Fruit fly (Drosophila melanogaster): ENCODE measurements around the gene CG2681.

Gene CG2681

DNA sequence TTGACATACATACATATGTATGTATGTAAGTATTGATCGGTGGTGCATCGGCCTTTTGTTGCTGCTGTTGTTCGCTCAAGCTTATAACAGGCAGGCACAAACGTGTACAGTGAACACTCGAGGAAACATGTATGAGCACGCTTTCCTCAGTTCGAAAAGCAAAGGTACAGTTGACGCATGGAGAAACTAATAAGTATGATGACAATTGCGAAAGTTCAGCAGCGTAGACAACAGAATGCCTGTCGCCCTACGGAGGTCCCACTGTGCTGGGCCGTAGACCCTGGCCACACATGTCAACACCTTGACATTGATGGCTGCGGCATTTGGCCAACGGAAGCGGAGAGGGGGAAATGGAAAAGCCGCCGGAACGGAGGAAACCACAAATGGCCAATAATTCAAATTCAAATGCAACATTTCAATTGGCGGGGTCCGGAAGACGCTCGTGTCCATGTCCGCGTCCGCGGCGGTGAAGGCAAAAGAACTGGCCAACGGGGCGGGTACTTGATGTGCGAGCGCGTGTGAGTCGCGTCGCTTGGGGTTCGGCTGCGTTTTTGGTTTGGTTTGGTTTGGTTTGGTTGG, at the start of gene CG2681:
Gene CG2681, plus strand, starts transcription at position 529 of the 579 bp plus-strand sequence.
- TF ChIP-seq CG17801 (GFP tag; optimal IDR thresholded peaks at IDR 0.05; ENCODE audit: partially characterized antibody), result no peak

DNA sequence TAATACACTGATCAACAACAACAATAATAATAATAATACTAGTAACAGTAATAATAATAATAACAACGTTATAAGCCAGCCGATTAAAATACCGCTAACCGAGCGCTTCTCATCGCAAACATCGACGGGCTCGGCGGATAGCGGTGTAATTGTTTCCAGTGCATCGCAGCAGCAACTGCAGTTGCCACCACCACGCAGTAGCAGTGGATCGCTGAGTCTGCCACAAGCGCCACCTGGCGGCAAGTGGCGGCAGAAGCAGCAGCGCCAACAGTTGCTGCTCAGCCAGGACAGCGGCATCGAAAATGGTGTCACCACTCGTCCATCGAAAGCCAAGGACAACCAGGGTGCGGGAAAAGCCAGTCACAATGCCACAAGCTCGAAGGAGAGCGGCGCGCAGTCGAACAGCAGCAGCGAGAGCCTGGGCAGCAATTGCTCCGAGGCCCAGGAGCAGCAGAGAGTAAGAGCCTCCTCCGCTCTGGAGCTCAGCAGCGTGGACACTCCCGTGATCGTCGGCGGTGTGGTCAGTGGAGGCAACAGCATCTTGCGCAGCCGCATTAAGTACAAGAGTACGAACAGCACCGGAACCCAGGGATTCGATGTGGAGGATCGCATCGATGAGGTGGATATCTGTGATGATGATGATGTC, 48.9 kb upstream of the CG2681 start:
- no peak for TF ChIP-seq CG17801 (GFP tag; optimal IDR thresholded peaks at IDR 0.05; ENCODE audit: partially characterized antibody)

DNA sequence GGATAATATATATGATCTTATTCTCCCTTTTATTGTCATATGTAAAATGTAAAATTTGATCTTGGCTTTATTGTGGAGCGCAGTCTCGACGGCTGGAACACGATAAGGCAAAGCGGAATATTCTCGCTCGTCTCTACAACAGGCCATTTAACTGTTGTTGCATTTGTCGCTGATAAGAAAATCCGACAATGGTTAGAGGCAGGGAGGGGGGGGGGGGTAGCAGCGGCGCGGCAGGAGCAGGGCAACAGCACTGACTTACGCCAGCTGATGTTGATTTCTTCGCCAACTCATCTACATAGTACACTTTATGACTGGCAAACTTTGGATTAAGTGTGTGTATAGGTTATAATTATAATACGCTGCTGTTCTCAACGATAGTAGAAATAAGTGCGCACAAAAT, 46.7 kb upstream of the CG2681 start:
- peak; percentile 17 for TF ChIP-seq CG17801 (GFP tag; optimal IDR thresholded peaks at IDR 0.05; ENCODE audit: partially characterized antibody)

DNA sequence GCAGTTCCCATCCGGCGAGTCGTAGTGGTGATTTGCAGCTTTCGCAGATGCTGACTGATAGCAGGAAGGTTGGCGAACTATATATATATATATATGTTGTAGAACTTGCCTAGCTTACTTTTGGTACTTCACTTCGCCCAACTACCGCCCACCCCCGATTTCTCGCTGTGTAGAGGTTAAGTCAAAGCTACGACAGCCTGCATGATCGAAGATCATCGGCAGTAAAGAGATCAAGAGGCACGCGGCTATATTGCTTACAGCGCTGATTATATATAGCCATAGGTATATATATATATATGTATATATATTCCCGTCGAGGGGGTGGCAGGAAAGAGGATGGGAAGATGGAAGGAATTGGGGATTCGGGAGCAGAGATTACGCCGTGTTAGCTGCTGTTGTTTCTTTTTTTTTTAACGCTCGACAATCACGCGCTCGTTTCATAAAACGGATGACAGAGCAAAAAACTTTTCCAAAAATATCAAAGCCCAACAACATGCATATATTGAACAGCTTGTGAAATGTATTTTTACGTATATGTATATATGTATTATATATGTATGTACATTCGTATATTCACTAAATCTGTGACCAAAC, 45.8 kb upstream of the CG2681 start:
- no peak for TF ChIP-seq CG17801 (GFP tag; optimal IDR thresholded peaks at IDR 0.05; ENCODE audit: partially characterized antibody)

DNA sequence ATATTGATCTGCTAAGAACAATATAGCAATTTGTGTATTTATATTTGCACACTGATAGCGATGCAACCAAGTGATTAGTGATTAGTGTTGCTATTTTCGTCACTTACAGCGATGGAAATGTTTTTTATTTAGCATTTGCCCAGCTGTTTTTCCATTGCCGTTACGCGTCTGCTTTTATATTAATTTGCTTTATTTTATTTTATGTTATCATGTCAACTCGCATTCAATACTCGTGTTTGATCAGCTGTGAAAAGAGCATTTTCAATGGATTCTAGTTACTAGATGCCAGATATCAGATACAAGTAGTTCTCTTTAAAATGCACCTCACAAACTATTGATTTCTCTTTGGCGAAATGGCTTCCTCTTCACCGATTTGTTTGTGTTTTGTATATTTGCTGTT, 45.1 kb upstream of the CG2681 start:
- no peak for TF ChIP-seq CG17801 (GFP tag; optimal IDR thresholded peaks at IDR 0.05; ENCODE audit: partially characterized antibody)

DNA sequence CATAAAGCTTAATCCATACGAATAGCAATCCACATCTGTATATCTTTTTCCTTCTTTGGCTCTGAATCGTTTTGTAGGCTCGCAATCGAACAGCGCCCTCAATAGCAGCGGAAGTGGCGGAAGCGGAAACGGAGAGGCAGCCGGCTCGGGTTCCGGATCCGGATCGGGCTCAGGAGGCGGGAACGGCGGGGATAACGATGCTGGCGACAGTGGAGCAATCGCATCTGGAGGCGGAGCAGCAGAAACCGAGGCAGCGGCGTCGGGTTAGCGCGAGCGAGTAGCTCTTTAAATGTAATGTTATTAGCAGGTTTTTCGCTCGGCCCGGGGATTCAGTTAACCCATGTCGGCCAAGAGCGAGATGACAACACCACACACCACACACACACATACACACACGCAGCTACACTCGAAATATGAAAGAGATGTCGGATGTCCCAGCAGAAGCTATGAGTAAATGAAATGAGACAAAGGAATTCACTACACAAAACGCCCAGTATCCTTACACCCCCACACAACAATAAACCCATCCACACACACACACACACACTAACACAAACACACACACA, 31.4 kb upstream of the CG2681 start:
- no peak for TF ChIP-seq CG17801 (GFP tag; optimal IDR thresholded peaks at IDR 0.05; ENCODE audit: partially characterized antibody)

DNA sequence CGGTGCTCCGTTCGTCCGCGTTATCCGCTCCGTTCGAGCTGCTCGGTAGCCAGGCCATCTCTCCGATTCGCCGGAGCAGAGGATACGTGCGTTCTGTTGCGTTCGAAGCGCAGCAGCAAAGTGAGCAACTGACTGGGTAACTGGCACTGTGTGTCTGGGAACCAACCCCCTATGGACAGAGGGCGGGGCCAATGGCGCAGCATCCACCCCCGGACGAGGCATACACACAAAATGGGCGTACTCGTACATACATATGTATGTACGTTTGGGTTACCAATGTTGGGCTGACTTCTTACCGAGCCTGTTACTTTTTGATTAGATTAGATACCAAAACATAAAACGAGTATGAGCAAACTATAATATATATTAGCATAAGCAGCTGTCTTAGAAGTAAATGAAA, 26.9 kb upstream of the CG2681 start, which contains the start of gene HLH3B:
Gene HLH3B, minus strand, starts transcription at position 123 of the 400 bp plus-strand sequence.
- TF ChIP-seq CG17801 (GFP tag; optimal IDR thresholded peaks at IDR 0.05; ENCODE audit: partially characterized antibody), result no peak

DNA sequence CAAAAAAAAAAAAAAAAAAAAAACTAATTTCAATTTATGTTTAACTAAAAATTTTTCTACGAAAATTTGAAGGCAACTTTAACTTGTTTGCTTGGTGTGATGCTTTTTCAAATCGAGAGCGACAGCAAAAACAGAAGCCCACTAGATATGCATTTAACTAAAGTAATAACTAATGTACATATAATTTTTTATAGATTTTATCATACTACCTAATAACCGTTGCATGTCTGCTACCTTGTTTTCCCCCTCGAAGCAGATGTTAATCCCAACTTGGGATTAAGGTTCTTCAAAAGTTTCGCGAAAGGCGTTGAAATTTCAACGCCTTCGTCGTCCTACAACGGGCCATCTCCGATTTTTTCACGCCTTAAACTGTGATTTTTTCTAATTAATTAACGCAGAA, 25.7 kb upstream of the CG2681 start, which contains the start of gene CG2652:
Gene CG2652, minus strand, starts transcription at position 101 of the 400 bp plus-strand sequence.
- no peak for TF ChIP-seq CG17801 (GFP tag; optimal IDR thresholded peaks at IDR 0.05; ENCODE audit: partially characterized antibody)

DNA sequence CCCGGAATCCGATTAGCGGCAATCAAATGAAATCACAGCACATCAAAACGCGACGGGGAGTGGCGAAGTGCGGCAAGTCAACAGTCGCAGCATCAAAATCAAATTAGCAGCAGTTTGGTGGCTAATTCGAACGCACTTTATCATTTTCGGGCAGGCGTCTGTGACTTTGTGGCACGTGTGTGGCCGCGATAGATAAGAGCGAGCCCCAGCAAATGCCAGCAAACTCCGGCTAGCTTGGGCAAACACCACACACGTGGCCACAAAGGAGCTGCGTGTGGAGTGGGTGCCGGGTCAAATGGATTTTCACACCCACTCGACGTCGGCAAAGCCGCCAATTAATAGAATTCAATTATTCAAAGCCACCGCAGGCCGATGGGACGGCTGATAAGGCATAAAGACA, 24.6 kb upstream of the CG2681 start:
- TF ChIP-seq CG17801 (GFP tag; optimal IDR thresholded peaks at IDR 0.05; ENCODE audit: partially characterized antibody), result no peak

DNA sequence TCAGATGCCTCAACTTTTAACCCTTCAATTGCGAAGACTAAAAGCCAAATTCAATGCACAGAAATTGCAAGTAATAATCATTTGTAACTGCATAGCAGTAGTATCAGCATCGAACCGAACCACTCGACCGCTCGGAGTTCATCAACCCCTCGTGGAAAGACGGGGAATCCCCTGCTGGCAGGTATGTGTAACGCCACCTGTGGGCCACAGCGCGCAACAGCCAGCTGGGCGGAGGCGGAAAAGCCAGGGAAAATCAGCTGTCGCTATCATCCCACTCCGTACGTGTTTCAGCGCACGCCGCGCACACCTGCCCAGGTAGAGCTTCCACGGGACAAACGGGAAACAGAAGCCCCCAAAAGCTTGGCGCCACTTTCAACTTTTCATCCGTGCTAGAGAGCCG, 24.0 kb upstream of the CG2681 start:
- no peak for TF ChIP-seq CG17801 (GFP tag; optimal IDR thresholded peaks at IDR 0.05; ENCODE audit: partially characterized antibody)

DNA sequence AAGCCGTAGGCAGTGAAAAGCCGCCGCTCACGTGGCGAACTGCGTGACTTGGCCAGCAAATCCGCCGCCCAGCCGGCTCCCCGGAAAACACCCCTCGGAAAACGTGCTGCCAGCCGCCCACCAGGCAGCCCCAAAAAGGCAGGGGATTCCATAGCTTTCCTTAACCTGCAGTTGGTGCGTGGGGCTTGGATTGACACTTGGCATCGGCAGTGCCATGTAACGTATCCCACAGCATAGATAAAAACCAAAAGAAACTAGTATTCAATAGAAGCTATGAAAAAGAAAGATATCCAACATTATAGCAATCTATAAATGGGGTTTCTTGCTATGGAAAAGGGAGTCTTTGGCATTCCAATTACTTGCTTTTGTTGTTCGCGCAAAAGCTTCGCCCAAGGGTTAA, 23.5 kb upstream of the CG2681 start:
- TF ChIP-seq CG17801 (GFP tag; optimal IDR thresholded peaks at IDR 0.05; ENCODE audit: partially characterized antibody), result no peak

DNA sequence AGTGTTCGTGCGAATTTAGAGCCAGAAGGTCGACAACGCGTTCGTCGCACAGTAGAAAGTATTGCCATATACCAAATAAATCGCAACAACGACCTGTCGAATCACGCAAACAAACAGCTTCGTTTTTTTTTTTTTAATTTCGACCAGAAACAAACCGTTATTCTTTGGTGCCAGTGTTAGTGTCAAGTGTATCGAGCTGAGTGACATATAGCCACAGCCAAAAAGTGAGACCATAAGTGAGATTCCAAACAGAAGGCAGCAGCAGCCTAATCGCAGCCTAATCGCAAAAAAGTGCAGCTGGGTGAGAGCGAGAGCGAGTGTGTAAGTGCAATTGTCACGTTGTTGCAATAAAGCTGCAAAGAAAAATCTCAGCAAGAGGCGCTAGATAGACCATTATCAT, 22.9 kb upstream of the CG2681 start, which contains the start of gene per:
Gene per, plus strand, starts transcription at position 1 of the 400 bp plus-strand sequence.
- no peak for TF ChIP-seq CG17801 (GFP tag; optimal IDR thresholded peaks at IDR 0.05; ENCODE audit: partially characterized antibody)

DNA sequence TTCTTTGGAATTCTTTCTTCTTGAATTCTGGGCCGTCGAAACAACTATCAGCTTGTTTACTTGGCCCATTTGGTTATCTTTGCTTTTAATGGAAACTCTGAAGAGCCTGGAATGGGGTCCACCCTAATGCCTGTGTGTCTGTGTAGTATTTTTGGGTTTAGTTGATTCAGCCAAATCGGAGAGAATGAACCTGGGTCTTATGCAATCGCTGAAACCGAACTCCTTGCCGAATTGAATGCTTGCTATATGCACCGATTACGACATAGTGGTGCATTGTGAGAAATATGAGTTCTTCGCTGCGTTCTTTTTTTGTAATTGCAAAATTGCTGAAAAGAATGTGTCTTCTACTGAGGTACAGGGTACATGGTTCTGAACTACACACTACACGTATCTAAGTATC, 21.6 kb upstream of the CG2681 start:
- no peak for TF ChIP-seq CG17801 (GFP tag; optimal IDR thresholded peaks at IDR 0.05; ENCODE audit: partially characterized antibody)

DNA sequence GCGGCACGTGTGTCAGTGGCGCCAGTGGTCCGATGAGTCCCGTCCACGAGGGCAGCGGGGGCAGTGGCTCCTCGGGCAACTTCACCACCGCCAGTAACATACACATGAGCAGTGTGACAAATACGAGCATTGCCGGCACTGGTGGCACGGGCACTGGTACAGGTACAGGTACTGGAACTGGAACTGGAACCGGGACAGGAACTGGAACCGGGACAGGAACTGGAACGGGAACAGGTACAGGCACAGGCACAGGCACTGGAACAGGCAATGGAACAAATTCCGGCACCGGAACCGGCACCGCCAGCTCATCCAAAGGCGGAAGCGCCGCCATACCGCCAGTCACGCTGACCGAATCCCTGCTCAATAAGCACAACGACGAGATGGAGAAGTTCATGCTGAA, 18.1 kb upstream of the CG2681 start:
- TF ChIP-seq CG17801 (GFP tag; optimal IDR thresholded peaks at IDR 0.05; ENCODE audit: partially characterized antibody), result no peak

DNA sequence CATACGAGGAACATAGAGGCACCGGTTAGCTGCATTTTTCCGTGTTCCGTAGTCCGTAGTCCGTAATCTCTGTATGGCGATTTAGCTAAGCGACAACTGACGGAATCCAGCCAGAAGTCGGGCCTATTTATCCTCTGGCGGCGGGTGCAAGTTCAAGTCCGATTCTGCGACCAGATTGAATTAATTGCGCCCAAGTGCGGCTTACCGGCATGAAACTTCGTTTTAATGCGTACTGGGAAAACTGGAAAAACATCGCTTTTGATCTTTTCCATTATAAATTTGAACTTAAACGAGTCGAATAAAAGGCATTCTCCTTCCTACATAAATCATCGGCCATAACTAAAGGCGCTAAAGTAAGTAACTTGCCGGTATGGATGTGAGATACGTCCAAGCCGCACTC, 14.7 kb upstream of the CG2681 start, which contains the start of gene dyw:
Gene dyw, minus strand, starts transcription at position 101 of the 400 bp plus-strand sequence.
- no peak for TF ChIP-seq CG17801 (GFP tag; optimal IDR thresholded peaks at IDR 0.05; ENCODE audit: partially characterized antibody)

Measured in ovary, adult (tissue).